Worm (Caenorhabditis elegans): Measurements from ENCODE around the gene oac-41.

The oac-41 gene

ce11 chrV:9030248-9030647, 8.3 kb upstream of the oac-41 start, which contains the start of gene C25E10.5:
Gene C25E10.5 (plus strand): TSS chrV:9030548.
- no peak for TF ChIP-seq ama-1 (optimal IDR thresholded peaks at IDR 0.05)
- no peak for TF ChIP-seq peb-1 (tag; optimal IDR thresholded peaks at IDR 0.05)

DNA sequence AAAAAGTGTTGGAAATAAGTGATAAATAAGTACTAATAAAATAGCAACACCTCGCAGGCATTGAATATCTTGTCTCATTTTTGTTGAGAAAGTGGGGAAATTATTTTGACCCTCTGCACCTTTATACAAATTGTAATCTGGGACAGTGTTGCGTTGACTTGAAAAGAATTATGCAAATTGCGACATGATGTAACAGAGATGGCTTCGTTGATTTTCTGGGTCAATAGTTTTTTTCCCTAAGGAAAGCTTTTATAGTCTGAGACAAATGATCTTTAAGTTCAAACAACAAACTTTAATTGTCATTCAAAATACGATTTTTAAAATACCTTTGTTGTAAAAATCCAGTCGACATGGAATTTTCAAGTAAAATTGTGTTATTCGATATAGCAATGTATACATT, 2.7 kb upstream of the oac-41 start, which contains the start of gene bus-1:
Gene bus-1 (minus strand): TSS at position 101 of the 400 bp plus-strand sequence.
- TF ChIP-seq F13H6.1 (tag; optimal IDR thresholded peaks at IDR 0.05), result no peak
- no peak for TF ChIP-seq nhr-12 (tag; optimal IDR thresholded peaks at IDR 0.05)
- no peak for TF ChIP-seq ceh-82 (tag; optimal IDR thresholded peaks at IDR 0.05)
- no peak for TF ChIP-seq zag-1 (tag; optimal IDR thresholded peaks at IDR 0.05)
- TF ChIP-seq R02D3.7 (tag; optimal IDR thresholded peaks at IDR 0.05), result no peak
- TF ChIP-seq nhr-77 (tag; optimal IDR thresholded peaks at IDR 0.05), result no peak
- TF ChIP-seq alr-1 (tag; optimal IDR thresholded peaks at IDR 0.05), result no peak
- TF ChIP-seq unc-62 (GFP tag; optimal IDR thresholded peaks at IDR 0.05), result no peak
- TF ChIP-seq nhr-25 (tag; optimal IDR thresholded peaks at IDR 0.05), result no peak
- no peak for TF ChIP-seq snpc-4 (tag; optimal IDR thresholded peaks at IDR 0.05)
- no peak for TF ChIP-seq ztf-1 (GFP tag; conservative IDR thresholded peaks at IDR 0.05)
- no peak for TF ChIP-seq gmeb-1 (tag; optimal IDR thresholded peaks at IDR 0.05)
- no peak for TF ChIP-seq mbf-1 (tag; optimal IDR thresholded peaks at IDR 0.05)

- no peak for TF ChIP-seq unc-39 (tag; optimal IDR thresholded peaks at IDR 0.05)
- no peak for TF ChIP-seq mab-5 (tag; optimal IDR thresholded peaks at IDR 0.05)
- no peak for TF ChIP-seq peb-1 (tag; optimal IDR thresholded peaks at IDR 0.05)
- TF ChIP-seq ama-1 (optimal IDR thresholded peaks at IDR 0.05), result no peak
- no peak for TF ChIP-seq skn-1 (tag; optimal IDR thresholded peaks at IDR 0.05)
- TF ChIP-seq unc-55 (GFP tag; optimal IDR thresholded peaks at IDR 0.05), result no peak
- TF ChIP-seq sma-3 (GFP tag; optimal IDR thresholded peaks at IDR 0.05), result no peak
Measured at ce11 chrV:9018871-9019270, 3.1 kb downstream of the oac-41 start.

ce11 chrV:9016479-9016878, 5.5 kb downstream of the oac-41 start, which contains the start of gene oac-40:
Gene oac-40 (plus strand): TSS chrV:9016779.
- no peak for TF ChIP-seq nhr-10 (tag; optimal IDR thresholded peaks at IDR 0.05)

ce11 chrV:9015540-9015939, 6.4 kb downstream of the oac-41 start, which contains the start of gene srt-18:
Gene srt-18 (minus strand): TSS chrV:9015640.
- TF ChIP-seq C34F6.9 (tag; optimal IDR thresholded peaks at IDR 0.05) (no peak), sma-3 (GFP tag; optimal IDR thresholded peaks at IDR 0.05) (no peak), nhr-21 (tag; optimal IDR thresholded peaks at IDR 0.05) (no peak), mdl-1 (tag; optimal IDR thresholded peaks at IDR 0.05) (no peak), snpc-4 (tag; optimal IDR thresholded peaks at IDR 0.05) (no peak), ztf-4 (tag; optimal IDR thresholded peaks at IDR 0.05) (no peak), mab-5 (tag; optimal IDR thresholded peaks at IDR 0.05) (no peak), sma-9 (GFP tag; optimal IDR thresholded peaks at IDR 0.05) (no peak), sma-9 (tag; optimal IDR thresholded peaks at IDR 0.05) (no peak)

- TF ChIP-seq ceh-82 (tag; optimal IDR thresholded peaks at IDR 0.05) (no peak), alr-1 (tag; optimal IDR thresholded peaks at IDR 0.05) (no peak), R02D3.7 (tag; optimal IDR thresholded peaks at IDR 0.05) (no peak), nhr-77 (tag; optimal IDR thresholded peaks at IDR 0.05) (no peak), crh-2 (tag; optimal IDR thresholded peaks at IDR 0.05) (no peak), sem-4 (tag; optimal IDR thresholded peaks at IDR 0.05) (no peak), sma-3 (GFP tag; optimal IDR thresholded peaks at IDR 0.05) (no peak), unc-55 (GFP tag; optimal IDR thresholded peaks at IDR 0.05) (no peak), nhr-23 (tag; optimal IDR thresholded peaks at IDR 0.05) (no peak), ZK546.5 (tag; optimal IDR thresholded peaks at IDR 0.05) (no peak), nhr-21 (tag; optimal IDR thresholded peaks at IDR 0.05) (no peak), ztf-4 (tag; optimal IDR thresholded peaks at IDR 0.05) (no peak), unc-62 (GFP tag; optimal IDR thresholded peaks at IDR 0.05) (no peak), fos-1 (tag; optimal IDR thresholded peaks at IDR 0.05) (no peak), ztf-1 (GFP tag; conservative IDR thresholded peaks at IDR 0.05) (no peak), mdl-1 (tag; optimal IDR thresholded peaks at IDR 0.05) (no peak), skn-1 (tag; optimal IDR thresholded peaks at IDR 0.05) (no peak), C34F6.9 (tag; optimal IDR thresholded peaks at IDR 0.05) (no peak), elt-3 (tag; optimal IDR thresholded peaks at IDR 0.05) (no peak)
Measured at ce11 chrV:9013765-9014164, 8.2 kb downstream of the oac-41 start, which contains the start of gene srh-201. Gene srh-201 (minus strand): TSS chrV:9013865.
